Worm (Caenorhabditis elegans) whole organism, L1 larva: ENCODE results near the gene T05A8.1.

ENCODE experiments used
- C04F5.9 ChIP-seq: sonication (generic microtip); optimal IDR thresholded peaks from 2 replicates; lab custom pipeline; 2016; ENCODE audit warnings: missing genetic modification characterization, missing compliant biosample characterization
- ceh-82 ChIP-seq, 3 experiments: fragments of 150-350 bp in 1 of 3; sonication (generic microtip) in 2 of 3; optimal IDR thresholded peaks; 2 replicates each; lab custom pipeline; 2014 to 2017; ENCODE audit warnings: missing biosample characterization in 3 of 3, missing genetic modification characterization in 3 of 3
- elt-3 ChIP-seq, 6 experiments: fragments of 150-350 bp in 1 of 6; sonication (generic microtip); optimal IDR thresholded peaks; 2 replicates each; lab custom pipeline; 2017 to 2018; ENCODE audit warnings: missing biosample characterization in 6 of 6, missing genetic modification characterization in 6 of 6, inconsistent platforms in 1 of 6
- fkh-10 ChIP-seq: sonication (generic microtip); optimal IDR thresholded peaks from 2 replicates; lab custom pipeline; 2017; ENCODE audit warnings: missing biosample characterization, missing genetic modification reagents, missing genetic modification characterization
- mep-1 ChIP-seq: fragments of 150-350 bp; optimal IDR thresholded peaks from 2 replicates; lab custom pipeline; 2014; ENCODE audit warnings: missing biosample characterization, missing genetic modification characterization
- nhr-19 ChIP-seq: fragments of 200-800 bp; sonication (Bioruptor generic); conservative IDR thresholded peaks from 2 replicates; pipeline ENCODE4 v1.3.6; 2022; ENCODE audit warnings: missing genetic modification characterization, missing compliant biosample characterization
- nhr-20 ChIP-seq: sonication (generic microtip); optimal IDR thresholded peaks from 2 replicates; lab custom pipeline; 2016; ENCODE audit warnings: mild to moderate bottlenecking, missing genetic modification characterization, missing compliant biosample characterization
- nhr-90 ChIP-seq: sonication (generic microtip); optimal IDR thresholded peaks from 2 replicates; lab custom pipeline; 2016; ENCODE audit warnings: mild to moderate bottlenecking, missing genetic modification characterization, missing compliant biosample characterization; ENCODE audit not compliant: poor library complexity
- pqm-1 ChIP-seq: sonication (generic microtip); optimal IDR thresholded peaks from 3 replicates; lab custom pipeline; 2017; ENCODE audit warnings: missing biosample characterization, missing genetic modification characterization
- sox-4 ChIP-seq: sonication (generic microtip); optimal IDR thresholded peaks from 2 replicates; lab custom pipeline; 2016; ENCODE audit warnings: missing genetic modification characterization, missing compliant biosample characterization
- zag-1 ChIP-seq: fragments of 150-350 bp; optimal IDR thresholded peaks from 2 replicates; lab custom pipeline; 2014; ENCODE audit warnings: missing biosample characterization, missing genetic modification characterization
- ztf-11 ChIP-seq, 2 experiments: sonication (generic microtip); optimal IDR thresholded peaks; 2 replicates each; lab custom pipeline; 2016 to 2017; ENCODE audit warnings: missing genetic modification characterization in 2 of 2, missing biosample characterization in 1 of 2, missing compliant biosample characterization in 1 of 2

ce11 chrII:2735192-2735591, 25.4 kb upstream of the T05A8.1 start, which contains the start of gene wdr-31:
- TF ChIP-seq nhr-90 (tag; lab: Kevin White, UChicago), result no peak
- no peak for TF ChIP-seq ztf-11 (tag; optimal IDR thresholded peaks at IDR 0.05; lab: Kevin White, UChicago)
- no peak for TF ChIP-seq elt-3 (tag; optimal IDR thresholded peaks at IDR 0.05; lab: Kevin White, UChicago)
- no peak for TF ChIP-seq pqm-1 (tag; lab: Kevin White, UChicago)
- TF ChIP-seq mep-1, result no peak
- TF ChIP-seq ceh-82 (tag; optimal IDR thresholded peaks at IDR 0.05; lab: Kevin White, UChicago), result no peak
- TF ChIP-seq nhr-19 (GFP tag; lab: Robert Waterston, UW), result no peak
- no peak for TF ChIP-seq nhr-20 (tag; lab: Kevin White, UChicago)
- TF ChIP-seq fkh-10 (GFP tag; lab: Kevin White, UChicago), result no peak
- TF ChIP-seq C04F5.9 (tag; lab: Kevin White, UChicago), result no peak
- TF ChIP-seq sox-4 (tag; lab: Kevin White, UChicago), result no peak
- no peak for TF ChIP-seq zag-1 (tag; lab: Kevin White, UChicago)
